Fruit fly (Drosophila melanogaster): ENCODE results near the gene CG13481.

The CG13481 gene

DNA sequence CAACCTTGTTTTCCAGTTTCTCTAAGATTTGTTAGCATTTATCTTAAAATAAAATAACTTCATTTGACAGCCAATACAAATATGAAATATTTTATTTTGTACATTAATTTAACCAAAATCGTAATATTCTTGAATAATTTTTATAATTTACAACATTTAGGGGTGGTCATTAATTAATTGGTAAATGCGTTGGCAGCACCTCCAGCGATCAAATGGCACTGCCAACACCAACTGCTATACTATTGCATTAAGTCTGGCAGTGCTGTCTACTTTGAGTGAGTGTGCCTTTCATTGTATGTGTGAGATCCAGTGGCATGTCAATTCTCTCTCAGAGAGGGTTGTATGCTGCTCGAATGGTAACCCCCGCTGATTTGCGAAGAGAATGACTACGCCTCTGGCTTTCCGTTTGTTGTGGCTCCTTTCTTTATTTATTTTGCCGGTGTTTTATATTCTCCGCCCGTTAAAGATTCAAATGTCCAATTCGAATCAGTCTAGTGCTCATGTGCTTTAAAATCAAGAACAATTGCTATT, 40.7 kb upstream of the CG13481 start, which contains the start of gene CG3919 (continued):
- TF ChIP-seq vri (GFP tag; optimal IDR thresholded peaks at IDR 0.05) = peak; percentile 66
- peak; percentile 65 for TF ChIP-seq Sox14 (GFP tag; optimal IDR thresholded peaks at IDR 0.05)
- peak; percentile 74 for TF ChIP-seq Met (GFP tag; optimal IDR thresholded peaks at IDR 0.05)
- peak; percentile 61 for TF ChIP-seq CG10631 (GFP tag; optimal IDR thresholded peaks at IDR 0.05)
- TF ChIP-seq lz (GFP tag; optimal IDR thresholded peaks at IDR 0.05) = peak; percentile 79
- peak; percentile 58 for TF ChIP-seq topi (GFP tag; optimal IDR thresholded peaks at IDR 0.05)
- peak; percentile 28 for TF ChIP-seq CG11902 (GFP tag; optimal IDR thresholded peaks at IDR 0.05)
- peak; percentile 33; the same call in 1 of the 2 replicates for TF ChIP-seq Gug (GFP tag; IDR thresholded peaks at IDR 0.05)
- TF ChIP-seq CG9139 (GFP tag; optimal IDR thresholded peaks at IDR 0.05) = peak; percentile 27
- peak; percentile 11 for TF ChIP-seq Lpt (GFP tag; optimal IDR thresholded peaks at IDR 0.05)
- peak; percentile 77; the same call in 2 of the 3 replicates for TF ChIP-seq CG8119 (GFP tag; IDR thresholded peaks at IDR 0.05)
- TF ChIP-seq Eip93F (GFP tag; optimal IDR thresholded peaks at IDR 0.05) = no peak
- TF ChIP-seq Eip78C (GFP tag) = peak; percentile 91
- TF ChIP-seq CG6163 (GFP tag; IDR thresholded peaks at IDR 0.05) = peak; percentile 80
- peak; percentile 71 for TF ChIP-seq Smox (GFP tag; optimal IDR thresholded peaks at IDR 0.05)
- peak; percentile 81 for TF ChIP-seq CG4318 (GFP tag; optimal IDR thresholded peaks at IDR 0.05)
- peak; percentile 57 for TF ChIP-seq acj6 (GFP tag; optimal IDR thresholded peaks at IDR 0.05)

DNA sequence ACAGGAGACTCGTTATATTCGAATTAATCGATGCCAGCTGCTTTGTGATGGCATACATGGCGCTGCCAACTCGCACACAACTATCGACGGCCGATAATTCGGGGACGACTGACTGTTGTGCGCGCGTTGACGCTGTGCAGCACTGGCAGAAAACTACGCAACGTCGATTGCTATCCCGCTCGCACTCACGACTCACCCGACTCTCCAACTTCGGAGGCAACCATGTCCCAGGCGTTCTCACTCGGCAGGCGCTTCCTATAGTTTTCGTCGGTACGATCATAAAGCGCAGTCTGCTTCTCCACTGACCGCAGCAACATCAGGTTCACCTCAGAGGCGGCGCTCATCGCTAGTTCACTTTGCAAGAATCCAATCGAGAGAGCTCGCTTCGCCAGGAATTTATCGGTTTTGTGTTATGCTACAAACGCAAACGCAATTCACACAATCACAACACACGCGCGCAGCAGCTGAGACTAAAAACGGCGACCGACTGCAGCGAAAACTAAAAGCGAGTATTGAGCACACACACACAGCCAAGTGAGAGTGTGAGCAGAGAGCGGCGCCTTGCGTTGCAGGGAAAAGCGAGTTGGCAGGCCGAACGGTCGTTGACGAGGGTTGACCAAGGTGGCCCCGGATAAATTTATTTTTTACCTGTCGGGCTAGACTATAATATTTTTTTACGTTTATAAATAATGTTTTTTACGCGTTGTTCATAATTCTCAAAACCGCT, 40.1 kb upstream of the CG13481 start, which contains the start of gene stwl:
Gene stwl (minus strand): TSS at position 521 of the 727 bp plus-strand sequence.
- TF ChIP-seq CG8632 (GFP tag; optimal IDR thresholded peaks at IDR 0.05) (no peak), Eip93F (GFP tag; optimal IDR thresholded peaks at IDR 0.05) (no peak), acj6 (GFP tag; optimal IDR thresholded peaks at IDR 0.05) (peak; percentile 36), Lpt (GFP tag; optimal IDR thresholded peaks at IDR 0.05) (no peak), CG6792 (GFP tag; optimal IDR thresholded peaks at IDR 0.05) (no peak), Smox (GFP tag; optimal IDR thresholded peaks at IDR 0.05) (peak; percentile 19), spab (GFP tag; optimal IDR thresholded peaks at IDR 0.05) (no peak), CG11294 (GFP tag; IDR thresholded peaks at IDR 0.05) (0 out of 2 replicates have a peak, but pooled peaks have one; percentile 14), achi (GFP tag; optimal IDR thresholded peaks at IDR 0.05) (peak; percentile 16), pdm3 (GFP tag; optimal IDR thresholded peaks at IDR 0.05) (peak; percentile 40), Sox15 (GFP tag; optimal IDR thresholded peaks at IDR 0.05) (peak; percentile 6), CG11762 (GFP tag; optimal IDR thresholded peaks at IDR 0.05; ENCODE audit: insufficient read depth) (no peak), CG8119 (GFP tag; IDR thresholded peaks at IDR 0.05) (no peak; the same call in 1 of the 3 replicates), CG34406 (GFP tag; optimal IDR thresholded peaks at IDR 0.05) (no peak), CG16779 (tag; optimal IDR thresholded peaks at IDR 0.05) (no peak), CG10631 (GFP tag; optimal IDR thresholded peaks at IDR 0.05) (peak; percentile 45), topi (GFP tag; optimal IDR thresholded peaks at IDR 0.05) (peak; percentile 13), salr (GFP tag; optimal IDR thresholded peaks at IDR 0.05) (no peak), CG1621 (tag; optimal IDR thresholded peaks at IDR 0.05) (no peak), CG7368 (GFP tag; optimal IDR thresholded peaks at IDR 0.05) (no peak), Hr39 (GFP tag; optimal IDR thresholded peaks at IDR 0.05) (peak; percentile 64), Eip75B (GFP tag; optimal IDR thresholded peaks at IDR 0.05) (peak; percentile 28), CG6276 (GFP tag; optimal IDR thresholded peaks at IDR 0.05) (no peak), eg (GFP tag; IDR thresholded peaks at IDR 0.05) (peak; percentile 22; the same call in 2 of the 3 replicates), CG15336 (GFP tag; IDR thresholded peaks at IDR 0.05) (no peak), CG6808 (GFP tag; optimal IDR thresholded peaks at IDR 0.05) (no peak), CG6163 (GFP tag; IDR thresholded peaks at IDR 0.05) (peak; percentile 67), ss (GFP tag; optimal IDR thresholded peaks at IDR 0.05) (no peak), net (GFP tag; optimal IDR thresholded peaks at IDR 0.05) (no peak), fd59A (GFP tag; optimal IDR thresholded peaks at IDR 0.05) (no peak), Met (GFP tag; optimal IDR thresholded peaks at IDR 0.05) (no peak), CG6854 (GFP tag; optimal IDR thresholded peaks at IDR 0.05) (no peak), esn (GFP tag; optimal IDR thresholded peaks at IDR 0.05) (no peak), CG11902 (GFP tag; optimal IDR thresholded peaks at IDR 0.05) (peak; percentile 46), dsx (GFP tag; optimal IDR thresholded peaks at IDR 0.05; ENCODE audit: poor library complexity, severe bottlenecking) (no peak), Gug (GFP tag; IDR thresholded peaks at IDR 0.05) (peak; percentile 47; the same call in 1 of the 2 replicates), CG10669 (GFP tag; optimal IDR thresholded peaks at IDR 0.05) (no peak), lz (GFP tag; optimal IDR thresholded peaks at IDR 0.05) (peak; percentile 43), Blimp-1 (GFP tag; optimal IDR thresholded peaks at IDR 0.05) (no peak), fkh (GFP tag; optimal IDR thresholded peaks at IDR 0.05) (no peak)
